Fruit fly (Drosophila melanogaster) whole organism, embryonic: ENCODE measurements around the gene CG7564.

Experiments
- Ada2b ChIP-seq: fragments of 200-800 bp; sonication (Bioruptor generic); IDR thresholded peaks from 2 replicates; pipeline ENCODE4 v1.3.6; 2022; ENCODE audit warnings: missing biosample characterization, missing genetic modification characterization
- Awh ChIP-seq: fragments of 200-800 bp; sonication (Bioruptor generic); IDR thresholded peaks from 2 replicates; pipeline ENCODE4, ENCODE4 v1.3.6; 2022; ENCODE audit warnings: missing biosample characterization, missing genetic modification characterization
- CG1024 ChIP-seq: fragments of 200-800 bp; sonication (Bioruptor generic); IDR thresholded peaks from 2 replicates; pipeline ENCODE4 v1.3.6; 2022; ENCODE audit warnings: missing biosample characterization, missing genetic modification characterization
- CG10431 ChIP-seq: fragments of 200-800 bp; sonication (Bioruptor generic); optimal IDR thresholded peaks from 3 replicates; lab custom pipeline; 2018; ENCODE audit warnings: missing biosample characterization, mild to moderate bottlenecking, missing genetic modification characterization
- CG11093 ChIP-seq: fragments of 200-800 bp; sonication (Bioruptor generic); IDR thresholded peaks from 3 replicates; pipeline ENCODE4 v1.3.6; 2022; ENCODE audit warnings: missing biosample characterization, missing genetic modification characterization
- CG11247 ChIP-seq: fragments of 200-800 bp; sonication (Bioruptor generic); IDR thresholded peaks from 2 replicates; pipeline ENCODE4 v1.3.6; 2022; ENCODE audit warnings: missing biosample characterization, missing genetic modification characterization
- CG12769 ChIP-seq: fragments of 200-800 bp; sonication (Bioruptor generic); optimal IDR thresholded peaks from 2 replicates; lab custom pipeline; 2019; ENCODE audit warnings: missing biosample characterization, mild to moderate bottlenecking, missing genetic modification characterization, moderate library complexity
- CG16815 ChIP-seq: fragments of 200-800 bp; sonication (Bioruptor generic); optimal IDR thresholded peaks from 3 replicates; lab custom pipeline; 2017; ENCODE audit warnings: missing biosample characterization, mild to moderate bottlenecking, missing genetic modification characterization
- CG17361 ChIP-seq: fragments of 200-800 bp; sonication (Bioruptor generic); IDR thresholded peaks from 3 replicates; pipeline ENCODE4 v1.3.6; 2022; ENCODE audit warnings: missing biosample characterization, missing genetic modification characterization
- CG18599 ChIP-seq: fragments of 200-800 bp; sonication (Bioruptor generic); optimal IDR thresholded peaks from 3 replicates; lab custom pipeline; 2017; ENCODE audit warnings: missing biosample characterization, missing genetic modification characterization, mild to moderate bottlenecking, moderate library complexity, missing genetic modification reagents
- CG2199 ChIP-seq: fragments of 200-800 bp; sonication (Bioruptor generic); IDR thresholded peaks from 3 replicates; pipeline ENCODE4 v1.3.6; 2022; ENCODE audit warnings: missing biosample characterization, missing genetic modification characterization
- CG3407 ChIP-seq: fragments of 200-800 bp; sonication (Bioruptor generic); optimal IDR thresholded peaks from 2 replicates; lab custom pipeline; 2018; ENCODE audit warnings: missing biosample characterization, mild to moderate bottlenecking, missing genetic modification characterization
- CG6683 ChIP-seq: fragments of 200-800 bp; sonication (Bioruptor generic); optimal IDR thresholded peaks from 2 replicates; lab custom pipeline; 2017; ENCODE audit warnings: missing biosample characterization, mild to moderate bottlenecking, missing genetic modification characterization, missing genetic modification reagents
- CG6765 ChIP-seq: fragments of 200-800 bp; sonication (Bioruptor generic); optimal IDR thresholded peaks from 3 replicates; lab custom pipeline; 2017; ENCODE audit warnings: missing biosample characterization, mild to moderate bottlenecking, missing genetic modification characterization
- CG8765 ChIP-seq: fragments of 200-800 bp; sonication (Bioruptor generic); IDR thresholded peaks from 2 replicates; pipeline ENCODE4 v1.3.6; 2022; ENCODE audit warnings: missing biosample characterization, missing genetic modification characterization
- CG9727 ChIP-seq: fragments of 200-800 bp; sonication (Bioruptor generic); optimal IDR thresholded peaks from 3 replicates; lab custom pipeline; 2017; ENCODE audit warnings: missing biosample characterization, mild to moderate bottlenecking, missing genetic modification characterization
- Deaf1 ChIP-seq: fragments of 200-800 bp; optimal IDR thresholded peaks from 3 replicates; lab custom pipeline; 2019; ENCODE audit warnings: missing biosample characterization, mild to moderate bottlenecking, missing genetic modification characterization, moderate library complexity
- Dip2 ChIP-seq: fragments of 200-800 bp; sonication (Bioruptor generic); IDR thresholded peaks from 2 replicates; pipeline ENCODE4 v1.3.6; 2022; ENCODE audit warnings: missing biosample characterization, missing genetic modification characterization
- ERR ChIP-seq: fragments of 200-800 bp; sonication (Bioruptor generic); optimal IDR thresholded peaks from 2 replicates; lab custom pipeline; 2016; ENCODE audit warnings: missing biosample characterization, missing genetic modification characterization
- Hmr ChIP-seq: fragments of 200-800 bp; sonication (Bioruptor generic); optimal IDR thresholded peaks from 3 replicates; lab custom pipeline; 2017; ENCODE audit warnings: mild to moderate bottlenecking, missing biosample characterization, missing genetic modification reagents, missing genetic modification characterization
- Hmx ChIP-seq: fragments of 200-800 bp; sonication (Bioruptor generic); optimal IDR thresholded peaks from 2 replicates; lab custom pipeline; 2016; ENCODE audit warnings: missing biosample characterization, missing genetic modification characterization
- Mad ChIP-seq: fragments of 200-800 bp; sonication (Bioruptor generic); optimal IDR thresholded peaks from 2 replicates; lab custom pipeline; 2016; ENCODE audit warnings: missing biosample characterization, missing genetic modification characterization
- Ravus ChIP-seq: fragments of 200-800 bp; sonication (Bioruptor generic); IDR thresholded peaks from 2 replicates; pipeline ENCODE4 v1.3.6; 2022; ENCODE audit warnings: missing biosample characterization, missing genetic modification characterization
- abd-A ChIP-seq: fragments of 200-800 bp; sonication (Bioruptor generic); optimal IDR thresholded peaks from 3 replicates; lab custom pipeline; 2019; ENCODE audit warnings: missing biosample characterization, mild to moderate bottlenecking, missing genetic modification characterization, moderate library complexity
- ash1 ChIP-seq: fragments of 200-800 bp; sonication (Bioruptor generic); optimal IDR thresholded peaks from 2 replicates; lab custom pipeline; 2018; ENCODE audit warnings: missing biosample characterization, mild to moderate bottlenecking, missing genetic modification characterization
- bab2 ChIP-seq: fragments of 200-800 bp; sonication (Bioruptor generic); optimal IDR thresholded peaks from 2 replicates; lab custom pipeline; 2016; ENCODE audit warnings: missing biosample characterization, missing genetic modification characterization
- bowl ChIP-seq: fragments of 200-800 bp; sonication (Bioruptor generic); IDR thresholded peaks from 2 replicates; pipeline ENCODE4 v1.3.6; 2022; ENCODE audit warnings: missing biosample characterization, missing genetic modification characterization
- bsh ChIP-seq, 2 experiments: fragments of 200-800 bp; sonication (Bioruptor generic); optimal IDR thresholded peaks; 2 replicates each; lab custom pipeline; 2017 to 2018; ENCODE audit warnings: mild to moderate bottlenecking in 2 of 2, missing biosample characterization in 2 of 2, missing genetic modification characterization in 2 of 2, moderate library complexity in 1 of 2
- ci ChIP-seq: fragments of 200-800 bp; sonication (Bioruptor generic); IDR thresholded peaks from 3 replicates; pipeline ENCODE4 v1.3.6; 2022; ENCODE audit warnings: missing biosample characterization, missing genetic modification characterization
- crc ChIP-seq: fragments of 200-800 bp; sonication (Bioruptor generic); optimal IDR thresholded peaks from 2 replicates; lab custom pipeline; 2016; ENCODE audit warnings: missing biosample characterization, missing genetic modification characterization
- da ChIP-seq: fragments of 200-800 bp; sonication (Bioruptor generic); optimal IDR thresholded peaks from 2 replicates; lab custom pipeline; 2016; ENCODE audit warnings: missing biosample characterization, missing genetic modification characterization
- dan ChIP-seq: fragments of 200-800 bp; sonication (Bioruptor generic); IDR thresholded peaks from 2 replicates; pipeline ENCODE4 v1.3.6; 2022; ENCODE audit warnings: missing biosample characterization, missing genetic modification characterization
- danr ChIP-seq: fragments of 200-800 bp; sonication (Bioruptor generic); IDR thresholded peaks from 2 replicates; pipeline ENCODE4 v1.3.6; 2022; ENCODE audit warnings: missing biosample characterization, missing genetic modification characterization
- dpn ChIP-seq, 2 experiments: fragments of 200-800 bp; sonication (Bioruptor generic); optimal IDR thresholded peaks; 3 replicates each; lab custom pipeline; 2016; ENCODE audit warnings: missing biosample characterization in 2 of 2, missing genetic modification characterization in 2 of 2
- dysf ChIP-seq: fragments of 200-800 bp; sonication (Bioruptor generic); IDR thresholded peaks from 3 replicates; pipeline ENCODE4 v1.3.6; 2022; ENCODE audit warnings: missing biosample characterization, missing genetic modification characterization
- ems ChIP-seq: fragments of 200-800 bp; sonication (Bioruptor generic); optimal IDR thresholded peaks from 3 replicates; lab custom pipeline; 2016; ENCODE audit warnings: missing biosample characterization, missing genetic modification characterization
- en ChIP-seq: fragments of 200-800 bp; sonication (Bioruptor generic); optimal IDR thresholded peaks from 2 replicates; lab custom pipeline; 2016; ENCODE audit warnings: missing biosample characterization, missing genetic modification characterization
- fd3F ChIP-seq: fragments of 200-800 bp; sonication (Bioruptor generic); optimal IDR thresholded peaks from 2 replicates; lab custom pipeline; 2018; ENCODE audit warnings: missing biosample characterization, mild to moderate bottlenecking, missing genetic modification characterization, moderate library complexity
- fru ChIP-seq: fragments of >200 bp; optimal IDR thresholded peaks from 2 replicates; lab custom pipeline; 2017
- grau ChIP-seq: fragments of 200-800 bp; optimal IDR thresholded peaks from 3 replicates; lab custom pipeline; 2019; ENCODE audit warnings: missing biosample characterization, mild to moderate bottlenecking, missing genetic modification characterization, moderate library complexity
- gsb ChIP-seq: fragments of 200-800 bp; sonication (Bioruptor generic); IDR thresholded peaks from 2 replicates; pipeline ENCODE4 v1.3.6; 2022; ENCODE audit warnings: missing biosample characterization, missing genetic modification characterization
- hbn ChIP-seq: fragments of 200-800 bp; sonication (Bioruptor generic); IDR thresholded peaks from 2 replicates; pipeline ENCODE4 v1.3.6; 2022; ENCODE audit warnings: missing biosample characterization, missing genetic modification characterization; ENCODE audit not compliant: partially characterized antibody
- kah ChIP-seq: fragments of 200-800 bp; sonication (Bioruptor generic); optimal IDR thresholded peaks from 2 replicates; lab custom pipeline; 2018; ENCODE audit warnings: missing biosample characterization, mild to moderate bottlenecking, missing genetic modification characterization
- odd ChIP-seq: fragments of 200-800 bp; sonication (Bioruptor generic); optimal IDR thresholded peaks from 2 replicates; lab custom pipeline; 2017; ENCODE audit warnings: missing biosample characterization, mild to moderate bottlenecking, missing genetic modification characterization
- slp2 ChIP-seq: fragments of 200-800 bp; sonication (Bioruptor generic); optimal IDR thresholded peaks from 2 replicates; lab custom pipeline; 2016; ENCODE audit warnings: missing biosample characterization, missing genetic modification characterization
- tin ChIP-seq: fragments of 200-800 bp; sonication (Bioruptor generic); optimal IDR thresholded peaks from 3 replicates; lab custom pipeline; 2016; ENCODE audit warnings: missing biosample characterization, missing genetic modification characterization
- trh ChIP-seq: fragments of 200-800 bp; sonication (Bioruptor generic); optimal IDR thresholded peaks from 2 replicates; lab custom pipeline; 2016; ENCODE audit warnings: missing biosample characterization, missing genetic modification characterization
- tup ChIP-seq: fragments of 200-800 bp; sonication (Bioruptor generic); optimal IDR thresholded peaks from 2 replicates; lab custom pipeline; 2016; ENCODE audit warnings: missing biosample characterization, mild to moderate bottlenecking, missing genetic modification characterization, moderate library complexity
- twi ChIP-seq: fragments of 200-800 bp; optimal IDR thresholded peaks from 2 replicates; lab custom pipeline; 2019; ENCODE audit warnings: missing biosample characterization, mild to moderate bottlenecking, missing genetic modification characterization, moderate library complexity
- tx ChIP-seq: fragments of 200-800 bp; sonication (Bioruptor generic); optimal IDR thresholded peaks from 2 replicates; lab custom pipeline; 2016; ENCODE audit warnings: missing biosample characterization, missing genetic modification characterization
- unpg ChIP-seq: fragments of 200-800 bp; sonication (Bioruptor generic); optimal IDR thresholded peaks from 3 replicates; lab custom pipeline; 2018; ENCODE audit warnings: missing biosample characterization, mild to moderate bottlenecking, missing genetic modification characterization, moderate library complexity
- vvl ChIP-seq: fragments of 200-800 bp; sonication (Bioruptor generic); IDR thresholded peaks from 2 replicates; pipeline ENCODE4 v1.3.6; 2022; ENCODE audit warnings: missing biosample characterization, missing genetic modification characterization
- zf30C ChIP-seq: fragments of 200-800 bp; sonication (Bioruptor generic); optimal IDR thresholded peaks from 3 replicates; lab custom pipeline; 2018; ENCODE audit warnings: missing biosample characterization, mild to moderate bottlenecking, missing genetic modification characterization

CG7564 gene

dm6 chr3L:17465804-17466203 lies 48.3 kb upstream of the CG7564 start, which contains the start of gene QIL1 (continued):
- no peak for TF ChIP-seq odd (GFP tag; lab: Kevin White, UChicago)
- no peak for TF ChIP-seq CG11093 (GFP tag; lab: Robert Waterston, UW)
- no peak for TF ChIP-seq slp2
- no peak for TF ChIP-seq twi (tag; lab: Kevin White, UChicago)
- TF ChIP-seq ash1 (GFP tag; lab: Kevin White, UChicago): no peak
- TF ChIP-seq bsh (GFP tag; optimal IDR thresholded peaks at IDR 0.05; lab: Kevin White, UChicago): no peak
- no peak for TF ChIP-seq Hmx (GFP tag; lab: Kevin White, UChicago)
- no peak for TF ChIP-seq danr (GFP tag; lab: Robert Waterston, UW)
- TF ChIP-seq CG6683 (GFP tag; lab: Kevin White, UChicago): no peak
- no peak for TF ChIP-seq Awh (GFP tag; lab: Robert Waterston, UW)
- no peak for TF ChIP-seq CG10431
- no peak for TF ChIP-seq Ravus (GFP tag; lab: Robert Waterston, UW)
- TF ChIP-seq crc (GFP tag; lab: Kevin White, UChicago): no peak
- TF ChIP-seq CG6765: no peak
- TF ChIP-seq CG17361: 0 out of 3 replicates have a peak, but pooled peaks have one; percentile 33
- TF ChIP-seq trh (GFP tag; lab: Kevin White, UChicago): no peak
- no peak for TF ChIP-seq ems
- TF ChIP-seq dan (GFP tag; lab: Robert Waterston, UW): no peak
- TF ChIP-seq CG2199: peak; percentile 53; the same call in 1 of the 3 replicates
- TF ChIP-seq grau (tag; lab: Kevin White, UChicago): peak; percentile 29
- no peak for TF ChIP-seq abd-A (tag; lab: Kevin White, UChicago)
- TF ChIP-seq fd3F (GFP tag; lab: Kevin White, UChicago): no peak
- no peak for TF ChIP-seq CG1024 (GFP tag; lab: Robert Waterston, UW)
- no peak for TF ChIP-seq da (GFP tag; lab: Kevin White, UChicago)
- no peak for TF ChIP-seq ERR
- TF ChIP-seq CG18599: no peak
- no peak for TF ChIP-seq vvl (GFP tag; lab: Robert Waterston, UW)
- TF ChIP-seq CG3407 (GFP tag; lab: Kevin White, UChicago): no peak
- TF ChIP-seq dpn (GFP tag; optimal IDR thresholded peaks at IDR 0.05; lab: Kevin White, UChicago): no peak
- TF ChIP-seq Dip2 (GFP tag; lab: Robert Waterston, UW): no peak
- TF ChIP-seq bab2 (GFP tag; lab: Kevin White, UChicago): no peak
- TF ChIP-seq CG9727 (GFP tag; lab: Kevin White, UChicago): no peak
- no peak for TF ChIP-seq tx (GFP tag; lab: Kevin White, UChicago)
- no peak for TF ChIP-seq CG16815 (GFP tag; lab: Kevin White, UChicago)
- TF ChIP-seq Hmr: peak; percentile 43
- TF ChIP-seq kah (GFP tag; lab: Kevin White, UChicago): no peak
- no peak for TF ChIP-seq bowl (GFP tag; lab: Robert Waterston, UW)
- TF ChIP-seq gsb (GFP tag; lab: Robert Waterston, UW): no peak
- TF ChIP-seq hbn (GFP tag; lab: Robert Waterston, UW): no peak
- no peak for TF ChIP-seq en (GFP tag; lab: Kevin White, UChicago)
- TF ChIP-seq tin (GFP tag; lab: Kevin White, UChicago): no peak
- no peak for TF ChIP-seq CG11247 (GFP tag; lab: Robert Waterston, UW)
- no peak for TF ChIP-seq ci (GFP tag; lab: Robert Waterston, UW)
- no peak for TF ChIP-seq CG8765
- no peak for TF ChIP-seq Ada2b (GFP tag; lab: Robert Waterston, UW)
- TF ChIP-seq fru (lab: Kevin White, UChicago): no peak
- TF ChIP-seq Deaf1 (tag; lab: Kevin White, UChicago): no peak
- no peak for TF ChIP-seq zf30C (GFP tag; lab: Kevin White, UChicago)
- no peak for TF ChIP-seq unpg
- no peak for TF ChIP-seq tup (GFP tag; lab: Kevin White, UChicago)
- TF ChIP-seq Mad (GFP tag; lab: Kevin White, UChicago): no peak
- TF ChIP-seq CG12769: peak; percentile 9
- no peak for TF ChIP-seq dysf (GFP tag; lab: Robert Waterston, UW)
